Fruit fly (Drosophila melanogaster) whole organism, prepupa: ENCODE data around the gene Task7.
A peak's percentile ranks its signal among the peaks of the same experiment; 100 is the strongest.

Source experiments
- Blimp-1 ChIP-seq: fragments of 200-800 bp; sonication (Bioruptor generic); optimal IDR thresholded peaks from 3 replicates; lab custom pipeline; 2017; ENCODE audit warnings: missing biosample characterization, missing genetic modification characterization, mild to moderate bottlenecking, moderate library complexity, missing genetic modification reagents
- CG10631 ChIP-seq: fragments of 200-800 bp; sonication (Bioruptor generic); optimal IDR thresholded peaks from 2 replicates; lab custom pipeline; 2016; ENCODE audit warnings: missing biosample characterization, missing genetic modification characterization
- CG11902 ChIP-seq: fragments of 200-800 bp; sonication (Bioruptor generic); optimal IDR thresholded peaks from 3 replicates; lab custom pipeline; 2016; ENCODE audit warnings: missing biosample characterization, missing genetic modification characterization
- CG15336 ChIP-seq: fragments of 200-800 bp; sonication (Bioruptor generic); IDR thresholded peaks from 2 replicates; pipeline ENCODE4 v1.3.6; 2022; ENCODE audit warnings: missing biosample characterization, missing genetic modification characterization
- CG16779 ChIP-seq: fragments of 200-800 bp; sonication (Bioruptor generic); optimal IDR thresholded peaks from 3 replicates; lab custom pipeline; 2017; ENCODE audit warnings: missing biosample characterization, mild to moderate bottlenecking, missing genetic modification characterization
- CG31627 ChIP-seq: fragments of 200-800 bp; sonication (Bioruptor generic); optimal IDR thresholded peaks from 3 replicates; lab custom pipeline; 2016; ENCODE audit warnings: missing biosample characterization, missing genetic modification characterization
- CG32006 ChIP-seq: fragments of 200-800 bp; sonication (Bioruptor generic); optimal IDR thresholded peaks from 3 replicates; lab custom pipeline; 2017; ENCODE audit warnings: missing biosample characterization, mild to moderate bottlenecking, missing genetic modification characterization
- CG34406 ChIP-seq: fragments of 200-800 bp; sonication (Bioruptor generic); optimal IDR thresholded peaks from 3 replicates; lab custom pipeline; 2016; ENCODE audit warnings: missing biosample characterization, missing genetic modification characterization
- CG6163 ChIP-seq: fragments of 200-800 bp; sonication (Bioruptor generic); IDR thresholded peaks from 3 replicates; pipeline ENCODE4 v1.3.6; 2022; ENCODE audit warnings: missing biosample characterization, missing genetic modification characterization
- CG6792 ChIP-seq: fragments of 200-800 bp; sonication (Bioruptor generic); optimal IDR thresholded peaks from 3 replicates; lab custom pipeline; 2016; ENCODE audit warnings: missing biosample characterization, missing genetic modification characterization
- CG6808 ChIP-seq: fragments of 200-800 bp; sonication (Bioruptor generic); optimal IDR thresholded peaks from 3 replicates; lab custom pipeline; 2017; ENCODE audit warnings: missing biosample characterization, missing genetic modification characterization, mild to moderate bottlenecking, moderate library complexity, missing genetic modification reagents
- CG6854 ChIP-seq: fragments of 200-800 bp; sonication (Bioruptor generic); optimal IDR thresholded peaks from 2 replicates; lab custom pipeline; 2017; ENCODE audit warnings: missing biosample characterization, mild to moderate bottlenecking, missing genetic modification characterization
- CG7368 ChIP-seq: fragments of 200-800 bp; sonication (Bioruptor generic); optimal IDR thresholded peaks from 3 replicates; lab custom pipeline; 2016; ENCODE audit warnings: missing biosample characterization, missing genetic modification characterization
- CG8319 ChIP-seq: fragments of 200-800 bp; sonication (Bioruptor generic); optimal IDR thresholded peaks from 3 replicates; lab custom pipeline; 2016; ENCODE audit warnings: missing biosample characterization, missing genetic modification characterization
- CG8632 ChIP-seq: fragments of 200-800 bp; sonication (Bioruptor generic); optimal IDR thresholded peaks from 3 replicates; lab custom pipeline; 2016; ENCODE audit warnings: missing biosample characterization, missing genetic modification characterization
- CG9139 ChIP-seq: fragments of 200-800 bp; sonication (Bioruptor generic); optimal IDR thresholded peaks from 3 replicates; lab custom pipeline; 2017; ENCODE audit warnings: missing biosample characterization, mild to moderate bottlenecking, missing genetic modification characterization
- Eip75B ChIP-seq: fragments of 200-800 bp; sonication (Bioruptor generic); optimal IDR thresholded peaks from 3 replicates; lab custom pipeline; 2016; ENCODE audit warnings: missing biosample characterization, missing genetic modification characterization
- Eip78C ChIP-seq: fragments of 200-800 bp; sonication (Bioruptor generic); peaks from one replicate; lab custom pipeline; 2016; ENCODE audit warnings: missing biosample characterization, missing genetic modification characterization
- Eip93F ChIP-seq: fragments of 200-800 bp; sonication (Bioruptor generic); optimal IDR thresholded peaks from 2 replicates; lab custom pipeline; 2016; ENCODE audit warnings: missing biosample characterization, mild to moderate bottlenecking, missing genetic modification characterization
- Ets21C ChIP-seq: fragments of 200-800 bp; sonication (Bioruptor generic); optimal IDR thresholded peaks from 3 replicates; lab custom pipeline; 2016; ENCODE audit warnings: missing biosample characterization, missing genetic modification characterization
- Gug ChIP-seq: fragments of 200-800 bp; sonication (Bioruptor generic); IDR thresholded peaks from 2 replicates; pipeline ENCODE4 v1.3.6; 2022; ENCODE audit warnings: missing biosample characterization, missing genetic modification characterization
- Hr38 ChIP-seq: sonication (Bioruptor generic); optimal IDR thresholded peaks from 2 replicates; lab custom pipeline; 2016; ENCODE audit warnings: missing biosample characterization, missing genetic modification characterization
- Hr4 ChIP-seq: fragments of 200-800 bp; sonication (Bioruptor generic); optimal IDR thresholded peaks from 3 replicates; lab custom pipeline; 2016; ENCODE audit warnings: missing biosample characterization, missing genetic modification characterization
- Lpt ChIP-seq: fragments of 200-800 bp; sonication (Bioruptor generic); optimal IDR thresholded peaks from 3 replicates; lab custom pipeline; 2016; ENCODE audit warnings: missing biosample characterization, missing genetic modification characterization
- Met ChIP-seq: fragments of 200-800 bp; sonication (Bioruptor generic); optimal IDR thresholded peaks from 3 replicates; lab custom pipeline; 2016; ENCODE audit warnings: missing biosample characterization, missing genetic modification characterization
- Sox14 ChIP-seq: fragments of 200-800 bp; sonication (Bioruptor generic); optimal IDR thresholded peaks from 3 replicates; lab custom pipeline; 2016; ENCODE audit warnings: missing biosample characterization, missing genetic modification characterization
- Sox15 ChIP-seq: fragments of 200-800 bp; sonication (Bioruptor generic); optimal IDR thresholded peaks from 3 replicates; lab custom pipeline; 2016; ENCODE audit warnings: missing biosample characterization, missing genetic modification characterization
- acj6 ChIP-seq: fragments of 200-800 bp; sonication (Bioruptor generic); optimal IDR thresholded peaks from 3 replicates; lab custom pipeline; 2016; ENCODE audit warnings: missing biosample characterization, missing genetic modification characterization
- dac ChIP-seq: fragments of 200-800 bp; sonication (Bioruptor generic); optimal IDR thresholded peaks from 2 replicates; lab custom pipeline; 2017; ENCODE audit warnings: missing biosample characterization, mild to moderate bottlenecking, missing genetic modification characterization
- eg ChIP-seq: fragments of 200-800 bp; sonication (Bioruptor generic); IDR thresholded peaks from 3 replicates; pipeline ENCODE4 v1.3.6; 2022; ENCODE audit warnings: missing biosample characterization, missing genetic modification characterization
- esn ChIP-seq: fragments of 200-800 bp; sonication (Bioruptor generic); optimal IDR thresholded peaks from 2 replicates; lab custom pipeline; 2016; ENCODE audit warnings: missing biosample characterization, mild to moderate bottlenecking, missing genetic modification characterization, moderate library complexity
- fd59A ChIP-seq: fragments of 200-800 bp; sonication (Bioruptor generic); optimal IDR thresholded peaks from 2 replicates; lab custom pipeline; 2017; ENCODE audit warnings: missing biosample characterization, mild to moderate bottlenecking, missing genetic modification characterization, missing genetic modification reagents
- fd85E ChIP-seq: fragments of 200-800 bp; sonication (Bioruptor generic); optimal IDR thresholded peaks from 3 replicates; lab custom pipeline; 2016; ENCODE audit warnings: missing biosample characterization, missing genetic modification characterization
- fkh ChIP-seq: fragments of 200-800 bp; sonication (Bioruptor generic); optimal IDR thresholded peaks from 3 replicates; lab custom pipeline; 2017; ENCODE audit warnings: missing biosample characterization, mild to moderate bottlenecking, missing genetic modification characterization, moderate library complexity
- lz ChIP-seq: fragments of 200-800 bp; sonication (Bioruptor generic); optimal IDR thresholded peaks from 3 replicates; lab custom pipeline; 2016; ENCODE audit warnings: missing biosample characterization, missing genetic modification characterization
- net ChIP-seq: fragments of 200-800 bp; sonication (Bioruptor generic); optimal IDR thresholded peaks from 3 replicates; lab custom pipeline; 2016; ENCODE audit warnings: missing biosample characterization, missing genetic modification characterization
- pdm3 ChIP-seq: fragments of 200-800 bp; sonication (Bioruptor generic); optimal IDR thresholded peaks from 3 replicates; lab custom pipeline; 2016; ENCODE audit warnings: missing biosample characterization, missing genetic modification characterization
- spab ChIP-seq: fragments of 200-800 bp; sonication (Bioruptor generic); optimal IDR thresholded peaks from 2 replicates; lab custom pipeline; 2017; ENCODE audit warnings: missing biosample characterization, mild to moderate bottlenecking, missing genetic modification characterization, missing genetic modification reagents
- ss ChIP-seq, 2 experiments: fragments of 200-800 bp; sonication (Bioruptor generic); optimal IDR thresholded peaks; 2 replicates in 1 of 2; 3 replicates in 1 of 2; lab custom pipeline; 2017 to 2018; ENCODE audit warnings: mild to moderate bottlenecking in 2 of 2, missing biosample characterization in 2 of 2, missing genetic modification characterization in 2 of 2, moderate library complexity in 1 of 2
- svp ChIP-seq: fragments of 200-800 bp; sonication (Bioruptor generic); peaks from one replicate; lab custom pipeline; 2016; ENCODE audit warnings: missing biosample characterization, missing genetic modification characterization
- topi ChIP-seq: fragments of 200-800 bp; sonication (Bioruptor generic); optimal IDR thresholded peaks from 3 replicates; lab custom pipeline; 2016; ENCODE audit warnings: missing biosample characterization, missing genetic modification characterization

Gene Task7

dm6 chr3R:9411928-9412640 lies at the start of gene Task7, which contains the start of gene alpha-Man-IIa:
Gene Task7, minus strand, starts transcription at chr3R:9412293.
Gene alpha-Man-IIa, plus strand, starts transcription at chr3R:9412548.
- TF ChIP-seq CG15336 (GFP tag; lab: Robert Waterston, UW), result no peak
- no peak for TF ChIP-seq fd85E (GFP tag; lab: Kevin White, UChicago)
- peak; percentile 68 for TF ChIP-seq fkh
- TF ChIP-seq Met (GFP tag; lab: Kevin White, UChicago), result no peak
- peak; percentile 12 for TF ChIP-seq Eip93F (GFP tag; lab: Kevin White, UChicago)
- TF ChIP-seq spab (GFP tag; lab: Kevin White, UChicago), result no peak
- no peak for TF ChIP-seq CG31627 (GFP tag; lab: Kevin White, UChicago)
- no peak for TF ChIP-seq CG8632

DNA sequence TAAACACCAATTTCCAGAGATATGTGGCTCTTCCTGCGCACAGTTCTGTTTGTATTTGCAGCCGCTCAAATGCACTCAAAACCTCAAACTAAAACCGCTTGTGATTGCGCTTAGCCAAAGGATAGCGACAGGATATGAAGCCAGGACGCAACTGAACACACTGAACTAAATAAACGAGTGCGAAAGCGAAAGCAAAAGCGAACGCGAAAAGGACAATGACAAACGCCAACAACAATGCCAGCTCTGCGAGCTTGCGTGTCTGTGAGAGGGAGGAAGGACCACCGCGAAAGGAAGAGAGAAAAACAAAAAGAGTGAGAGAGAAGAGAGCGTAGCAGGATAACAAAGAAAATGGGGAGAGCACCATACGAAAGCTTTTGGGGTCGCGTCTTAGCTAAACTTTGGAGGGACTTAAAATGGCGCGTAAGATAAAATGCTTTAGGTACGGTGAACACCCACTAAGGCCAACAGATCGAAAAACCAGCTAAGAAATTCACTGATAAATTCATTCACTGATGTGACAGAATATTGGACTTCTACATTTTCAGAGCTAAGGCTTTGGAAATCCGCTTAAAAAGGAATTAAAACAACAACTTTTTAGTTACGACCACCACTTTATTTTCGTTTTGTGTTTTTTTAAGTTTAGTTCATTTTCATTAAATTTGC lies 48.5 kb upstream of the Task7 start, which contains the start of gene GstZ2:
Gene GstZ2 (minus strand): TSS at position 165 of the 663 bp plus-strand sequence.
- TF ChIP-seq Eip78C (GFP tag; lab: Kevin White, UChicago) (no peak), CG32006 (GFP tag; lab: Kevin White, UChicago) (no peak), Sox14 (GFP tag; lab: Kevin White, UChicago) (no peak), CG8319 (GFP tag; lab: Kevin White, UChicago) (no peak), Lpt (GFP tag; lab: Kevin White, UChicago) (no peak), CG9139 (GFP tag; lab: Kevin White, UChicago) (no peak), CG11902 (GFP tag; lab: Kevin White, UChicago) (no peak), CG6163 (GFP tag; lab: Robert Waterston, UW) (no peak), eg (GFP tag; lab: Robert Waterston, UW) (no peak), Eip75B (GFP tag; lab: Kevin White, UChicago) (no peak), Hr38 (GFP tag; lab: Kevin White, UChicago) (no peak), svp (GFP tag; lab: Kevin White, UChicago) (no peak), Met (GFP tag; lab: Kevin White, UChicago) (no peak), CG6808 (GFP tag; lab: Kevin White, UChicago) (no peak), Gug (GFP tag; lab: Robert Waterston, UW) (no peak)
- TF ChIP-seq, all 60 proteins: peak for 0

DNA sequence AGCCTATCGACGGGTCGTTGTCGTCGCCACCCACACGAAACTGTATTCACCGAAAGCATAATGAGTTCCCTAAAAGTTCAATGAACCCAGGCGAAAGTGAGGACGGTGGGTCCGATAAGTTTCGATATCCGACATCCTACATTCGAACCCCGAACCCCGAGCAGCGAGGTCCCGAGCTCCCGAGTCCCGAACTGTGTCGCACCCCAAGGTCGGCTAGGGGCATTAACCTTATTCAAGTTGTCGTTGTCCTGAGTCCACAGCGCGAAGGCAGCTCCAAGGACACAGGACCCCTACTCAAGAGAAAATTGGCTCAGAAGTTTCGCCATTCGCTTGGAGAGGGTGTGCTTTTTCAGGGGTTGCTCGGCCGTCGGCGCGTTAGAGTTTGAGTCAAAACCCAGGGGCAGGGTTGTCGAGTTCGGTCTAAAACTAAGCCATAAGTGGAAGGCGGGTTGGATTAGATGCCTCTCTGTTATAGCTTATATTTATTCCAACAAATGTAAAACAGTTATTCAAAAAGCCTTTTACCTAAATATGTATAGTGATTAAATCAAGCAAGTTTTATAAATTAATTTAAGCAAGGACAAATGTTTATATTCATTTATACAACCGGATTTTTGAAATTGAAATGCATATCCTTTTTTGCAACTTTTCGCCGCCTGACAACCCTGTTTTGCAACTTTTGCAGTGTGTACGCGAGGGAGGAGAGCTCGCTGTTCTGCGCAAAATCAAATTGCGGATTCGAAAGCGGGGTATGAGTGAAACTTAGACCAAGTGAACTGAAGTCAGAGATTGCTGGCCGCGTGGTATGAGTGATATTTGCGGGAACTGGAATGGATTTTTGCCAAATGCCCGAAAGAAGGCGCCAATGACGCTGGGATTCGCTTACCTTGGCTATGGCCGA lies 47.5 kb upstream of the Task7 start:
- TF ChIP-seq CG10631 (GFP tag; lab: Kevin White, UChicago) (peak; percentile 34), Ets21C (peak; percentile 4), Eip78C (GFP tag; lab: Kevin White, UChicago) (peak; percentile 82), CG7368 (GFP tag; lab: Kevin White, UChicago) (peak; percentile 7), pdm3 (GFP tag; lab: Kevin White, UChicago) (peak; percentile 52), CG16779 (no peak), CG6792 (GFP tag; lab: Kevin White, UChicago) (peak; percentile 48), CG6854 (no peak), eg (GFP tag; lab: Robert Waterston, UW) (no peak; the same call in 1 of the 3 replicates), Met (GFP tag; lab: Kevin White, UChicago) (peak; percentile 51), Sox14 (GFP tag; lab: Kevin White, UChicago) (peak; percentile 43), Eip93F (GFP tag; lab: Kevin White, UChicago) (no peak), esn (GFP tag; lab: Kevin White, UChicago) (no peak), CG34406 (GFP tag; lab: Kevin White, UChicago) (peak; percentile 16), fd59A (peak; percentile 36), CG31627 (GFP tag; lab: Kevin White, UChicago) (peak; percentile 40), acj6 (GFP tag; lab: Kevin White, UChicago) (peak; percentile 37), svp (GFP tag; lab: Kevin White, UChicago) (no peak), Hr4 (GFP tag; lab: Kevin White, UChicago) (peak; percentile 60), topi (GFP tag; lab: Kevin White, UChicago) (peak; percentile 56), CG9139 (GFP tag; lab: Kevin White, UChicago) (peak; percentile 9), Blimp-1 (peak; percentile 27), lz (GFP tag; lab: Kevin White, UChicago) (peak; percentile 66), dac (GFP tag; lab: Kevin White, UChicago) (no peak), Gug (GFP tag; lab: Robert Waterston, UW) (no peak), Sox15 (GFP tag; lab: Kevin White, UChicago) (peak; percentile 11), CG8632 (peak; percentile 22), CG32006 (GFP tag; lab: Kevin White, UChicago) (no peak), ss (GFP tag; optimal IDR thresholded peaks at IDR 0.05; lab: Kevin White, UChicago) (peak in 1 of 2 experiments; percentile 26), net (GFP tag; lab: Kevin White, UChicago) (peak; percentile 15), CG11902 (GFP tag; lab: Kevin White, UChicago) (no peak)
